Worm (Caenorhabditis elegans): ENCODE measurements around the gene lys-3.
A peak's percentile ranks its signal among the peaks of the same experiment; 100 is the strongest.

The lys-3 gene

DNA sequence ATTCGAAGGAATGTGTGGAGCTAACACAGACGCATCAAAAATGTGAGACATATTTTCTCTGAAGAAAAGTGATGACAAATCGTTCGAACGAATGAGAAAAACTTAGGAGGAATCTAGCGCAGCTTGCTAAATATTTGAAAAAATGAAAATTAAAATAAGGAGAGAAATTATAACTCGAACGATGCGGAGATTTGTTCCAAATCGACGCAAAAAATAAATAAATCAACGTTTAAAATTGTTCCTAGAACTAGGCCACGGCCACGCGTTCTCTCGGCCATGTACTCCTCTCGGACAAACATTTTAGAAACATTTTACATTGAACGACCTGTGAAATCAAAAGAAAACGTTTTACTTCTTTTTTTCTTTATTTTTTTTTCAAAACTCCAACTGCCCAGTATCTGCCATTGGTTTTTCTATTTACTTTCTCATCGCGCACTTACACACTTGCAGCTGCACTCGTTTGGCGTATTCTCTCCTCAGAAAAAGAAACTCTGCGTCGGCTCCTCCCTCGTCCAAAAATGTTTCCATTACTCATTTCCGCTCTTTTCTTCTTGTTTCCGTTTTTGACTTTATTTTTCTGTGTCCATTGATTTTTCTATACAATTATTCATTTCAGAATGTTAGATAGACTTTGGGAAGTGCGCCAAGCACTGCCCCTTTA, 36.9 kb upstream of the lys-3 start, which contains the start of the genes gna-1 and B0024.13 (continued):
- TF ChIP-seq fkh-2 (tag; optimal IDR thresholded peaks at IDR 0.05), result no peak
- no peak for TF ChIP-seq elt-1 (tag; optimal IDR thresholded peaks at IDR 0.05)
- TF ChIP-seq nhr-67 (tag; optimal IDR thresholded peaks at IDR 0.05), result no peak
- TF ChIP-seq mdl-1 (tag; optimal IDR thresholded peaks at IDR 0.05), result no peak
- TF ChIP-seq egl-27 (tag; optimal IDR thresholded peaks at IDR 0.05), result no peak
- peak; percentile 56 for TF ChIP-seq lin-39 (tag; optimal IDR thresholded peaks at IDR 0.05)
- TF ChIP-seq skn-1 (tag; optimal IDR thresholded peaks at IDR 0.05), result no peak
- no peak for TF ChIP-seq aly-2 (tag; optimal IDR thresholded peaks at IDR 0.05)

DNA sequence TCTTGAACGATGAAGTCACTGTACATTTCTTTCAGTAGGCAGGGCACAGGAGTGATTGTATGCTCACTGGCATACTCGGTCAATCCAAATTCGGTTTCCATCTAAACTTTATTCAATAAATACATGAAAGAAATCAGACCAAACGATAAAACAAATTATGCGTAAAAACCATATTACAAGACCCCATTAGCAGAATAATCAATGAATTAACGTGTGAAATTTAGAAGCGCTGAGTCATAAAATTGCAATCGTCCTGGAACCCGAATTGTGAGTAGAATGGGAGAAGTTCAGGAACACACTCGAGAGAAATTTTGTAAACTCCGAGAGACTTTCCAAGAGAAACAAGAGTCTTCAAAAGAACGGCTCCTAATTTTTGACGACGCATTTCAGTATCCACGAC, 36.1 kb upstream of the lys-3 start, which contains the start of gene B0024.11:
Gene B0024.11 (minus strand): TSS at position 101 of the 400 bp plus-strand sequence.
- TF ChIP-seq ceh-16 (tag; optimal IDR thresholded peaks at IDR 0.05) (no peak), nhr-23 (tag; optimal IDR thresholded peaks at IDR 0.05) (no peak), fos-1 (tag; optimal IDR thresholded peaks at IDR 0.05) (no peak), ceh-9 (tag; optimal IDR thresholded peaks at IDR 0.05) (no peak), hmg-11 (tag; optimal IDR thresholded peaks at IDR 0.05) (no peak), ZK546.5 (tag; optimal IDR thresholded peaks at IDR 0.05) (no peak), daf-12 (tag; optimal IDR thresholded peaks at IDR 0.05) (no peak), nhr-12 (tag; optimal IDR thresholded peaks at IDR 0.05) (no peak), nhr-43 (tag; optimal IDR thresholded peaks at IDR 0.05; ENCODE audit: poor library complexity, severe bottlenecking) (no peak)

DNA sequence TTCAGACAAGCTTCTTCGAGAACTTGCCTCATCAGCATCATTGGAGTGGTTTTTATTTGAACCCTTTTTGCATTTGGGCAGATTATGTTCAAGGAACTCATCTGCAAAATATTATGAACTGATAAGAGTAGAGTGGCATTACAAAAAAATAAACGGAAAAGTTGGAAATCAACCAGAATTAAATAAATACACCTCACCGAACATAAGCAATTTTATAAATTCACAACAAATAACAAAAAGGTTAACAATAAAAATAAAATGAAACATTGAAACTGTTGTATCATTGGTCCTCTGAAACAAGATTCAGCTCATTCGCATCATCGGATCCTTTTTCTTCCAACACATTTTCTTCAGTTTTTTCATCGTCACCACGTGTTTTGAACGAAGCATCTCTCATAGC, 34.0 kb upstream of the lys-3 start, which contains the start of gene asps-1:
Gene asps-1 (minus strand): TSS at position 101 of the 400 bp plus-strand sequence.
- TF ChIP-seq jun-1 (tag; optimal IDR thresholded peaks at IDR 0.05) (no peak), nhr-28 (tag; optimal IDR thresholded peaks at IDR 0.05) (no peak), mml-1 (tag; optimal IDR thresholded peaks at IDR 0.05) (no peak), skn-1 (tag; optimal IDR thresholded peaks at IDR 0.05) (no peak), nhr-76 (tag; optimal IDR thresholded peaks at IDR 0.05) (no peak), nhr-77 (tag; optimal IDR thresholded peaks at IDR 0.05) (no peak), ztf-4 (tag; optimal IDR thresholded peaks at IDR 0.05) (no peak), nhr-67 (tag; optimal IDR thresholded peaks at IDR 0.05) (no peak), daf-12 (tag; optimal IDR thresholded peaks at IDR 0.05) (no peak), nfya-1 (tag; optimal IDR thresholded peaks at IDR 0.05; ENCODE audit: insufficient read depth) (no peak), sea-2 (GFP tag; optimal IDR thresholded peaks at IDR 0.05) (no peak), elt-2 (tag; optimal IDR thresholded peaks at IDR 0.05) (no peak), R02D3.7 (tag; optimal IDR thresholded peaks at IDR 0.05) (no peak)

DNA sequence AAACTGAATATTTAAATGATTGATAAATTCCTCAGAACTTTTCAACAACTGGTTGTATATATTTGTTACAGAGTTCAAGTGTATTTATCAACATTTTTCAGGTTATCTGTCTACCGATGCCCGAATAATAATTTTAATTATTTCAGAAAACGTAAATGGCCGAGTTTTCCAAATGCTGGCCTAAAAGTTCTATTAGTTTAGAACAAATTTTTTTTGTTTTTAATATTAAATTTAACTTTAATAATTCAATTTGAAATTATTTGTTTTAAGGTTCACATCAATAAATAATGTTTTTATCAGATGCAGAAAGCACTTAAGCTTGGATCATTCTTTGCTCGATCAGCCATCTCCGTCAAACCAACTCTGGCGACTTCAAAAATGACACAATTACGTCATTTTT, 31.0 kb upstream of the lys-3 start, which contains the start of gene trx-2:
Gene trx-2 (plus strand): TSS at position 301 of the 400 bp plus-strand sequence.
- TF ChIP-seq nhr-11 (tag; optimal IDR thresholded peaks at IDR 0.05) (no peak), tbx-2 (tag; optimal IDR thresholded peaks at IDR 0.05) (no peak), pqm-1 (tag; optimal IDR thresholded peaks at IDR 0.05) (no peak), skn-1 (tag; optimal IDR thresholded peaks at IDR 0.05) (no peak), fkh-2 (tag; optimal IDR thresholded peaks at IDR 0.05) (no peak), ZK546.5 (tag; optimal IDR thresholded peaks at IDR 0.05) (no peak), nhr-76 (tag; optimal IDR thresholded peaks at IDR 0.05) (no peak), hmg-11 (tag; optimal IDR thresholded peaks at IDR 0.05) (no peak), R02D3.7 (tag; optimal IDR thresholded peaks at IDR 0.05) (no peak), ztf-4 (tag; optimal IDR thresholded peaks at IDR 0.05) (no peak), nhr-77 (tag; optimal IDR thresholded peaks at IDR 0.05) (no peak), mml-1 (tag; optimal IDR thresholded peaks at IDR 0.05) (no peak), nhr-23 (tag; optimal IDR thresholded peaks at IDR 0.05) (no peak), snpc-4 (tag; optimal IDR thresholded peaks at IDR 0.05) (no peak), nhr-25 (tag; optimal IDR thresholded peaks at IDR 0.05) (no peak)

DNA sequence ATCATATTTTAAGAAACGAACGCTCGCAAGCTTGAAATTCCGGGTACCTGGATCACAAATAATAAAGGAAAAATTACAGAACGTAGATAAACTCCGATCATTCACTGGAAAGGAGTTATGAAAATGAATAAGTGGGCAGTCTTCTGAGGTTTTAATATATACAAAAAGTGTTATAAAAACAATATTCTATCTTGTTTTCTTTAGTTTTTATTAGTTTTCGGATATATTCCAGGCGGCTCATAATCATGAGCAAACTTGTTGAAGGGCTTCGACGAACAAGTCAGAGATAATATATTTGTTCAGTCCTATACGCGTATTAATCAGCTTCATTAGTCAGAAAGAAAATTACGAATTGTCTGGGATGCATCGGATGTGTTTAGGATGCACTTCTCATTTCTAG, 30.6 kb upstream of the lys-3 start, which contains the start of gene gcy-6:
Gene gcy-6 (minus strand): TSS at position 101 of the 400 bp plus-strand sequence.
- TF ChIP-seq pha-4 (tag; optimal IDR thresholded peaks at IDR 0.05) (no peak), fkh-10 (GFP tag; optimal IDR thresholded peaks at IDR 0.05) (no peak), tbx-2 (tag; optimal IDR thresholded peaks at IDR 0.05) (no peak), nhr-77 (tag; optimal IDR thresholded peaks at IDR 0.05) (no peak), lin-39 (tag; optimal IDR thresholded peaks at IDR 0.05) (no peak), unc-39 (tag; optimal IDR thresholded peaks at IDR 0.05) (no peak), fkh-2 (tag; optimal IDR thresholded peaks at IDR 0.05) (no peak), hmg-11 (tag; optimal IDR thresholded peaks at IDR 0.05) (no peak), nhr-28 (tag; optimal IDR thresholded peaks at IDR 0.05) (no peak), nfya-1 (tag; optimal IDR thresholded peaks at IDR 0.05; ENCODE audit: insufficient read depth) (no peak), pqm-1 (tag; optimal IDR thresholded peaks at IDR 0.05) (no peak), ceh-9 (tag; optimal IDR thresholded peaks at IDR 0.05) (no peak), nhr-43 (tag; optimal IDR thresholded peaks at IDR 0.05; ENCODE audit: poor library complexity, severe bottlenecking) (no peak), eor-1 (tag; optimal IDR thresholded peaks at IDR 0.05) (no peak), ztf-11 (tag; optimal IDR thresholded peaks at IDR 0.05) (no peak), sea-2 (GFP tag; optimal IDR thresholded peaks at IDR 0.05) (no peak), elt-1 (tag; optimal IDR thresholded peaks at IDR 0.05) (no peak), aly-2 (tag; optimal IDR thresholded peaks at IDR 0.05) (no peak)

Measured in whole organism, L3 larva.